Worm (Caenorhabditis elegans): Measurements from ENCODE around the gene kcmf-1.
A peak's percentile ranks its signal among the peaks of the same experiment; 100 is the strongest.

Gene kcmf-1

ce11 chrIII:7828576-7829461 lies at the start of gene kcmf-1, which contains the start of gene egl-45:
Gene kcmf-1 (plus strand): TSS chrIII:7829411.
Gene egl-45 (minus strand): TSS chrIII:7828626.
- TF ChIP-seq pha-4 (tag; optimal IDR thresholded peaks at IDR 0.05) (no peak), ets-4 (tag; optimal IDR thresholded peaks at IDR 0.05) (no peak), unc-55 (GFP tag; optimal IDR thresholded peaks at IDR 0.05) (no peak), elt-4 (tag; optimal IDR thresholded peaks at IDR 0.05) (no peak), ceh-45 (GFP tag; IDR thresholded peaks at IDR 0.05) (no peak), dve-1 (tag; optimal IDR thresholded peaks at IDR 0.05) (no peak), pha-2 (tag; optimal IDR thresholded peaks at IDR 0.05) (no peak), C38D4.7 (GFP tag; optimal IDR thresholded peaks at IDR 0.05) (no peak), gmeb-2 (tag; optimal IDR thresholded peaks at IDR 0.05) (no peak), npax-4 (tag; optimal IDR thresholded peaks at IDR 0.05) (no peak), unc-42 (tag; optimal IDR thresholded peaks at IDR 0.05) (no peak), sox-4 (tag; optimal IDR thresholded peaks at IDR 0.05) (no peak)

- no peak for TF ChIP-seq elt-4 (tag; optimal IDR thresholded peaks at IDR 0.05)
- no peak for TF ChIP-seq ceh-24 (tag; optimal IDR thresholded peaks at IDR 0.05)
- TF ChIP-seq unc-55 (GFP tag; optimal IDR thresholded peaks at IDR 0.05), result peak; percentile 70
- TF ChIP-seq ceh-14 (tag; optimal IDR thresholded peaks at IDR 0.05), result no peak
- no peak for TF ChIP-seq pha-2 (tag; optimal IDR thresholded peaks at IDR 0.05)
- peak; percentile 62 for TF ChIP-seq rnt-1 (tag; optimal IDR thresholded peaks at IDR 0.05)
- TF ChIP-seq K09A11.1 (tag; optimal IDR thresholded peaks at IDR 0.05; ENCODE audit: insufficient read depth), result no peak
- TF ChIP-seq tbx-2 (tag; optimal IDR thresholded peaks at IDR 0.05), result no peak
- no peak for TF ChIP-seq hlh-6 (tag; optimal IDR thresholded peaks at IDR 0.05)
- TF ChIP-seq pha-4 (tag; optimal IDR thresholded peaks at IDR 0.05), result no peak
- no peak for TF ChIP-seq ets-4 (tag; optimal IDR thresholded peaks at IDR 0.05)
- TF ChIP-seq dmd-4 (tag; optimal IDR thresholded peaks at IDR 0.05; ENCODE audit: borderline replicate concordance), result no peak
- TF ChIP-seq ahr-1 (tag; optimal IDR thresholded peaks at IDR 0.05), result no peak
- TF ChIP-seq hlh-15 (tag; optimal IDR thresholded peaks at IDR 0.05), result no peak
Measured at ce11 chrIII:7780566-7781238, 48.5 kb upstream of the kcmf-1 start.

- TF ChIP-seq pax-1 (tag; optimal IDR thresholded peaks at IDR 0.05), result no peak
- TF ChIP-seq mec-3 (tag; optimal IDR thresholded peaks at IDR 0.05; ENCODE audit: borderline replicate concordance), result no peak
- TF ChIP-seq ahr-1 (tag; optimal IDR thresholded peaks at IDR 0.05), result no peak
- no peak for TF ChIP-seq ama-1 (optimal IDR thresholded peaks at IDR 0.05)
- TF ChIP-seq ceh-45 (GFP tag; IDR thresholded peaks at IDR 0.05), result no peak
- no peak for TF ChIP-seq tbx-2 (tag; optimal IDR thresholded peaks at IDR 0.05)
- no peak for TF ChIP-seq ceh-9 (tag; optimal IDR thresholded peaks at IDR 0.05)
Measured at ce11 chrIII:7783354-7783753, 45.9 kb upstream of the kcmf-1 start, which contains the start of gene mab-5. Gene mab-5 (minus strand): TSS chrIII:7783454.

ce11 chrIII:7784201-7784600 lies 45.0 kb upstream of the kcmf-1 start:
- TF ChIP-seq ahr-1 (tag; optimal IDR thresholded peaks at IDR 0.05) (no peak), hlh-8 (tag; optimal IDR thresholded peaks at IDR 0.05) (peak; percentile 0), T23F11.4 (GFP tag; optimal IDR thresholded peaks at IDR 0.05) (peak; percentile 6), nfya-1 (tag; optimal IDR thresholded peaks at IDR 0.05) (peak; percentile 73), unc-55 (GFP tag; optimal IDR thresholded peaks at IDR 0.05) (peak; percentile 24)

ce11 chrIII:7788410-7788809 lies 40.8 kb upstream of the kcmf-1 start:
- TF ChIP-seq hlh-30 (tag; optimal IDR thresholded peaks at IDR 0.05; ENCODE audit: insufficient read depth) (no peak), ceh-2 (tag; optimal IDR thresholded peaks at IDR 0.05) (no peak), elt-4 (tag; optimal IDR thresholded peaks at IDR 0.05) (no peak), sdc-2 (tag; optimal IDR thresholded peaks at IDR 0.05) (no peak), ceh-6 (GFP tag; optimal IDR thresholded peaks at IDR 0.05) (no peak), ets-4 (tag; optimal IDR thresholded peaks at IDR 0.05) (no peak)
